Worm (Caenorhabditis elegans) whole organism, L2 larva: ENCODE results near the gene T01E8.1.

Experiments
- C34F6.9 ChIP-seq: fragments of 150-350 bp; optimal IDR thresholded peaks from 2 replicates; lab custom pipeline; 2014; ENCODE audit warnings: missing biosample characterization, missing genetic modification characterization
- aly-2 ChIP-seq: fragments of 150-350 bp; optimal IDR thresholded peaks from 2 replicates; lab custom pipeline; 2014; ENCODE audit warnings: missing biosample characterization, missing genetic modification characterization
- egl-27 ChIP-seq: sonication (generic microtip); optimal IDR thresholded peaks from 3 replicates; lab custom pipeline; 2017; ENCODE audit warnings: missing biosample characterization, missing genetic modification reagents, missing genetic modification characterization
- elt-3 ChIP-seq: sonication (generic microtip); optimal IDR thresholded peaks from 2 replicates; lab custom pipeline; 2017; ENCODE audit warnings: missing biosample characterization, missing genetic modification characterization
- lin-13 ChIP-seq: fragments of 150-350 bp; optimal IDR thresholded peaks from 2 replicates; lab custom pipeline; 2014; ENCODE audit warnings: missing biosample characterization, missing genetic modification reagents, missing genetic modification characterization
- mab-5 ChIP-seq: fragments of 150-350 bp; optimal IDR thresholded peaks from 2 replicates; lab custom pipeline; 2014; ENCODE audit warnings: missing biosample characterization, missing genetic modification characterization

DNA sequence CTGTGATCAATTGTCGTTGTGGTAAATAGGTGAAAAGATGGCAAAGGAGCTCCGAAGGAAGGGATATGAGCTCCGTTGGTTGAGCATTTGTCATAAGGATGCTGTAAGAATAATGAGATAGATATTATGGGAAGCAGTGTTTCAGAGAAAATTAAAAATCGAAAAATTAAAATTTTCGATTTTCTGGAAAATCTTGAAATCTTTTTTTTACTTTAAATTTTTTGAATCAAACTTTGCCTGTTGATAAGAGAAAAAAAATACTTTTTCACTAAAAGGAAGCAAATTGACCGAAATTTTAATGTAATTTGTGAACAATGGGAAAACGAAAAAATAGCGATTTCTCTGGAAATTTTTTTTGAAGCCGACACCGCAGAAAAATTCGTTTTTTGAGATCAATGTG lies 33.1 kb downstream of the T01E8.1 start, which contains the start of gene mec-15:
- no peak for TF ChIP-seq aly-2 (tag; lab: Kevin White, UChicago)
- TF ChIP-seq mab-5 (tag; lab: Kevin White, UChicago): no peak
- no peak for TF ChIP-seq lin-13
- no peak for TF ChIP-seq elt-3 (tag; lab: Kevin White, UChicago)
- no peak for TF ChIP-seq C34F6.9 (tag; lab: Kevin White, UChicago)
- TF ChIP-seq egl-27 (tag; lab: Kevin White, UChicago): no peak
